Fruit fly (Drosophila melanogaster) Kc167 (cell line): ENCODE measurements around the gene comt.

Experiments used
- Myc ChIP-seq: fragments of >200 bp; optimal IDR thresholded peaks from 2 replicates; lab custom pipeline; 2017; ENCODE audit warnings: missing external identifiers
- Sin3A ChIP-seq: fragments of >200 bp; optimal IDR thresholded peaks from 2 replicates; lab custom pipeline; 2018; ENCODE audit warnings: missing external identifiers
- h ChIP-seq: fragments of >200 bp; optimal IDR thresholded peaks from 3 replicates; lab custom pipeline; 2018; ENCODE audit warnings: missing external identifiers
- insv ChIP-seq: fragments of >200 bp; optimal IDR thresholded peaks from 3 replicates; lab custom pipeline; 2018; ENCODE audit warnings: missing external identifiers
- psq ChIP-seq: fragments of >200 bp; optimal IDR thresholded peaks from 2 replicates; lab custom pipeline; 2017; ENCODE audit warnings: missing external identifiers
- ttk ChIP-seq: sonication (Bioruptor generic); optimal IDR thresholded peaks from 2 replicates; lab custom pipeline; 2017; ENCODE audit warnings: missing external identifiers

Gene comt

DNA sequence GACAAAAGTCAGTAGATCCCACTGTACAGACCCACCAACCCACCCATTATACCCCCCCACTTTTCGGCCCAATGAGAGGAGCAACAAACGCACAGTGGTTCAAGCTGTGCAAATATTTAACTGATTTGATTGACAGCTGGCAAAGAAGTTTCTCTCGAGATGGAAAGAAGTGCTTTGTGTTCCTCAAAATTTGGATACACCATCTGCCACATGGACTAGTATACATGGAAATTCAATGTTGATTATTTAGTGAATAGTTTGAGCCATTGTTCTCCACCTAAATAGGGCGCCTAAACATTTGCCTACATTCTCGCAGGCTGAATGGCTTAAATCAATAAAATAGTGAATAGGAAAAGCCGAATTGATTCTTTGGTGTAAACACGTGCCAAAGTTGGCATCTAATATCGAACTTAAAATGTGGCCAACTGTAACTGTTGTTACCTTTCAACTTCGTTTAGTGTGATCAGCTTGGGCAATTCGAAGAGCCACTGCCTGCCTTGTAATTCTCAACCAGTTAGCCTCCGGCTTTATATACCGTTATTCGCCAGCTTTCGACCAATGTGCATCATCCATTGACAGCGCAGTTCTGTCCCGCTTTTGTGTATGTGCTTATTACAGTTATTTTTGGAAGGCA, 22.5 kb downstream of the comt start:
- TF ChIP-seq Sin3A = no peak
- TF ChIP-seq h (lab: Kevin White, UChicago) = no peak
- no peak for TF ChIP-seq ttk (lab: Kevin White, UChicago)
- no peak for TF ChIP-seq insv
- TF ChIP-seq Myc (lab: Kevin White, UChicago) = no peak
- no peak for TF ChIP-seq psq (lab: Kevin White, UChicago)

DNA sequence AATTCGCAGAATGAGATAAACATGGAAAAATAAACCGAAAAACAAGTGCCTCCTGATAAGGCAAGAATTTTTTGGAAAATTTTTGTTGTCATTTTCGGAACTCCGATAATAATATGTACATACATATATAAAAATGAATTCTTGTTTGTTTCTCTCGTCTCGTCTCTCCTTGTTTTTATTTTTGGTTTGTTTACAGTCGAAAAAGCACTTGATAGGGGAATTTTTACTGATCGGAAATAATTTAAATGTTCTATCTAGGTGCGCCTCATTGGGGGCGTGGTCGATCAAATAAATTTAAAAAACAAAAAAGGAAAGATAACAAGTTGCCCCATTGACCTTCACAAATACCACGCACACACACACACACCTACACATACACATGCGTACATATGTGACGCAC, 23.9 kb downstream of the comt start:
- no peak for TF ChIP-seq Myc (lab: Kevin White, UChicago)
- TF ChIP-seq psq (lab: Kevin White, UChicago) = no peak
- no peak for TF ChIP-seq h (lab: Kevin White, UChicago)
- no peak for TF ChIP-seq Sin3A
- TF ChIP-seq ttk (lab: Kevin White, UChicago) = no peak
- TF ChIP-seq insv = no peak

DNA sequence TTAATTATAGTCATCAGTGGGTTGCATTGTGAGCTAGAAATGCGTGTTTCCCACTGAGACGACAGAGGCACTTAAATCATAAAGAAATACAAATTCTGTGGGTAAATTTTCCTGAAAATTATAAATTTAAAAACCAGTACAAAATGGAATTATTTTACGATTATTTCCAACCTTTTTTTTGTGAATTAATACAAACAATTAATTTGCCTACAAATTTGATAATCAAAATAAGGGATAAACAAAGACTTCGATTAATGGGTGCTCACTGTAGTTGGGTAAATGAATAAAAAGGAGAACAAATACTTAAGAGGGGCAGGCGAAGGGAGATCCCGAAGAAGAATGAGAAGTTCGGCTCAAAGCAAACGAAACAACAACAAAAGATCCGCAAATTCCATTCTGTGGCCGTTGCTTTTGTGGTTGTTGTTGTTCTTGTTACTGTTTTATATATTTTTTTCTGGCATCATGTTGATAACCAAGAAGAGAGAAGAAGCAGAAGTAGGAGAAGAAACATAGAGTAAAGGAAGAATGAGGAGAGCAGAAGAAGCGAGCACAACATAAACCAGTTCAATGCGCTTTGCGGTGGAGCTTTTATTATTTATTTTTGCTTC, 25.2 kb downstream of the comt start:
- TF ChIP-seq Myc (lab: Kevin White, UChicago) (no peak), h (lab: Kevin White, UChicago) (no peak), ttk (lab: Kevin White, UChicago) (no peak), psq (lab: Kevin White, UChicago) (no peak), Sin3A (no peak), insv (no peak)

DNA sequence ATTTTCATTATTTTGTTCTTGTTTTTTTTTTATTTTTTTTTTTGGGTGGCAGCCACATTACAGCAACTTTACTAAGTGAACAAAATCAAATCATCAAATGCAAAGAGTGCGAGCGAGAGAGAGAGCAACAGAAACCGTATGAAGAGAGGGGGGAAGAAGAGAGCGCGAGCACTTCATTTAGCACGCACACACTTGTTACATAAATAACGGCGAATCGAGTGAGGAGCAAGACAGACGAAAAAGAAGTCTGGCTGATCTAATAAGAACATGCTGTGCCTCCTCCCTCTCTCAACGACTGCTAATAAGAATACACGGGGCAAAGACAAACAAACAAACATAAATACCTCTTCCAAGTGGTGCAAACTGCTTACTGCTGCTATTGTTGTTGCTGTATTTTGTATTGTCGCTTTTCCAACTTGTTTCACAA, 25.7 kb downstream of the comt start:
- no peak for TF ChIP-seq h (lab: Kevin White, UChicago)

DNA sequence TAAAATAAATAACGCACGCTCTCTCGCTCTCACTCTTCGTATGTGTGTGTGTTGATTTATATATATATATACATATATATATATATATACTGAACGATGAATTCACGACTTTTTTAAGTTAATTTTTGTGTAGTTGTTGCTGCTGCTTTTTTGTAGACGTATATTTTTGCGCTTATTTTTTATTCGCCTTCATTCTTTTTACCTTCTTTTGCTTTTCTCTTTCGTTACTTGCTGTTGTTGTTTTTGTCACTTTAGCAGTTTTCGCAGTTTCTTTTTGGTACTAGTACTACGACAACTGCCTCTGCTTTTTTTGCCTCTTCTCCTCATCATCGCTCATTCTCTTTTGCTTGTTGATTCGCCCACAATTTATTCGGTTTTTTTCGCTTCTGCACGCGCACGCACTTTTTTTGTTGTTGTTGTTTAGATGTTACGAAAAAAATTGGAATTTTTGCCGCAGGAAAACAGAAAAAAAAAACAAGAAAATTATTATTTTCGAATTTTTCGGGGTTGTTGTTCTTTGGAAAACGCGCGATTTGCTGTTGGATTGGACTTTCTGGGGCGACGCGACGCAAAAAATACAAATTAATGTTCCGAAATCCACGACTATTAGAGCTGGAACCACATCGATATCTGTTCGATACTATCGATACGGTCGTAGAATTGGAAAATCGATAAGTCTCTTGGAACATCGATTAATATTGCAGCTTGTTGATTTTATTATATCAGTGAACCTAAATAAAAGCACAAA, 26.4 kb downstream of the comt start, which contains the start of the genes HDAC4 and CG15743:
TSS of gene HDAC4 (minus strand) at position 632 of the 748 bp plus-strand sequence.
TSS of gene CG15743 (plus strand) at position 707 of the 748 bp plus-strand sequence.
- TF ChIP-seq insv (no peak), psq (lab: Kevin White, UChicago) (no peak), Sin3A (no peak), h (lab: Kevin White, UChicago) (no peak), Myc (lab: Kevin White, UChicago) (no peak), ttk (lab: Kevin White, UChicago) (no peak)

DNA sequence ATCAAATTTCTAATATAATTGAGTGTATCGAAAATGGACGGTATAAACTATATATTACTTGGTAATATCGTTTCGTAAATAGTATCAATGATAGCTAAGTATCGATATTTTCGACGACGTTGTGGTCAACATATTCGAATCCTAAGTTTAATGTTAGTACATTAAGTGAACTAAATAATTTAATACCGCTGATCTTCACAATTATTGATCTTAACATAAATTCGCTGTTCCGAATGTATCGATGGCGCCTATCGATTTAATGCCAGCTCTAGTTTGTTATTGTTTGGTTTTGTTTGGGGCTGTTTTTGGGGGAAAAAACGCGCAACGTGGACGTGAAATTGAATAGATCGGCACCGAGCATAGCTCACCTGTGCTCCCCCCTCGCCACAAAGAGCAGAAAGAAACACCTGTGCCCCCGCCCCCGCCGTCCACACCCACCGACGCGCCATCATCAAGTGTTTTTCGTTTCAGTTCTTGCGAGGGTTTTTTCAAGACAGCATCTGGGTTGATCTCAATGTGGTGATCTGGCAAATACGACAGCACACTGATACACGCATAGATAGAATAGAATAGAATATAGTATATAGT, 27.0 kb downstream of the comt start:
- no peak for TF ChIP-seq ttk (lab: Kevin White, UChicago)
- no peak for TF ChIP-seq Myc (lab: Kevin White, UChicago)
- no peak for TF ChIP-seq h (lab: Kevin White, UChicago)
- TF ChIP-seq psq (lab: Kevin White, UChicago) = no peak

DNA sequence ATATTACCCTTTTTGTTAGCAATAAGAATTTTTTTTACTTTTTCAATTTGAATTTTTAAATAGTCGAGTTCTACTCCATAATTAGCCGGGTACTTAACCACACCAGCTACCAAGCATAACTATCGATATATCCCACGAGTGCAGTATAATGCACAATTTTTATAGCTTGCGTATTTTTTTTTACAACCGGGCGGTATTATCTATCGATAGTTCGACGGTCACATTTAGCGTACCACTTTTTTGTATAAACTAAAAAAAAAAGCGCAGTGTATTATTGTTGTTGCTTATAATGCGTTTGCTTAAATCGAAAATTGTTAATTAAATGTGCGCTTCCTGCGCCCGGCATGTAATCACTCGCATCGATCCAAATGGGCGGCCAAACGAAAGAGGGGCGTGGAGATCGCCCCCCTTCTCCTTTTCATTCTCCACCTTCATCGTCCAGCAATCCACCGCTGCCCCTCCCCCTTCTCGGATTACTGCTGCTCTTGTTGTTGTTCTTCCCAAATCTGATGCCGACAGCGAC, 29.1 kb downstream of the comt start, which contains the start of gene Remo:
TSS of gene Remo (plus strand) at position 198 of the 523 bp plus-strand sequence.
- TF ChIP-seq insv = no peak
- TF ChIP-seq psq (lab: Kevin White, UChicago) = no peak
- no peak for TF ChIP-seq Myc (lab: Kevin White, UChicago)
- TF ChIP-seq Sin3A = no peak
- no peak for TF ChIP-seq ttk (lab: Kevin White, UChicago)
- TF ChIP-seq h (lab: Kevin White, UChicago) = no peak

DNA sequence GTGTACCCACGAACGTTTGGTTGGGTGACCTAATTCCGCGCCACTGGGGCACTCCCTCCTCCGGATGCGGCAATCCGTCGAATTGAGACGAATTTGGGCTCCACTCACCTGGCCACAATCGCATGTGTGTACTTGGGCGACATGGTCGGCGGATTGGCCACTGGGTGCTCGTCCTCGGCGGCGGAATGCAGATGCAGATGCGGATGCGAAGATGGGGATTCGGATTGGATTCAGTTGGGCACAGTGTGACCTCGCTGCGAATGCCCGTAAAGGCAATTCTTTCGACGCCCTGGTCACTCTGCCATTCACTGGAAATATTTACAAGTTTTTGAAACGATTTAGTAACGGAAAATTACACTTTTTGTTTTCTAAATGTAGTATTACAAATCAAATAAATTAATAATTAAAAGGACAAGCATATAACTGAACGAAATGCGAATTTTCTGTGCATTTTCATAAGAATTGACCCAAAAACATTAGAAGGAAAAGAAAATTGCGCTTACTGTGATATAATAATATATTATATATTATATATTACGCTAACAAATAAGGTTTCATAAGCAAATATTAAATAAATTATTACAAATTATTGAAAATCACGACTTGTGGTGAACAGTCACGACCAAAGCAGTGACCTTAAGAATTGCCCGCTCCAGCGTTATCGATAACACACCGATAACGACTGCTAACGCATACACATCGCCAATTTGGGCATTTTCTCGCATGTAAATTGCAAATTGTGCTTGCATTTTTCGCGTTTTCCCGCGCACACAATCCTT, 37.8 kb downstream of the comt start, which contains the start of gene CG1622:
TSS of gene CG1622 (plus strand) at position 678 of the 779 bp plus-strand sequence.
- TF ChIP-seq insv = no peak
- no peak for TF ChIP-seq h (lab: Kevin White, UChicago)
- no peak for TF ChIP-seq Myc (lab: Kevin White, UChicago)
- TF ChIP-seq ttk (lab: Kevin White, UChicago) = no peak
- TF ChIP-seq psq (lab: Kevin White, UChicago) = no peak
- TF ChIP-seq Sin3A = no peak

DNA sequence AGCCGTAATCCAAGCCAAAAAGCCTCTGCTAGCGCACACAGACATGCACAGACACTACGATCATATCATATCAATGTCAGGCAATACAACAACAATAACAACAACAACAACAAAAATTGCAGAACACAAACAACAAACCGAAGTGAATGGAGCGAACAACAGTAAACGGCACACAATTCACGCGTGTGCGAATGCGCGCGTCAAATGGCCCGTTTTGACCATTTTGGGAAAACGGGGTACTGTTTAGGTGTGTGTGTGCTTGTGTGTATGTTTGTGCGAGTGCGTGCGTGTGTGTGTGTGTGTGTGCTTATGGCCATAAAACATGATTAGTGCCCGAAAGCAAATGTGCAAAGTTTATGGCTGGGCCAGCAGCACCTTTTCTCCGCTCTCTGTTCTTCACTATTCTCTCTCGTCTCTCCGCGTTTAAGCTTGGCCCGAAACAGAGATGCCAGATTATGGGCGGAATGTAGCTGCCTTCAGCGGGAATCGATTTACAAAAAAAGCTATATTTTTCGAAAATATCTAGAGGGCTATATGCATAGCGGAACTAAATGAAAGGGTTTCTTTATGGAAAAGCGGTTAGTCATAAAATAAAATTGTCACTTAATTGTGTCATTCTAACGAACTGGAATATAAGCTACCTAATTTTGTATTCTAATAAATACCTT, 42.1 kb downstream of the comt start:
- TF ChIP-seq ttk (lab: Kevin White, UChicago) = no peak
- TF ChIP-seq Myc (lab: Kevin White, UChicago) = no peak
- no peak for TF ChIP-seq psq (lab: Kevin White, UChicago)
- no peak for TF ChIP-seq h (lab: Kevin White, UChicago)
- no peak for TF ChIP-seq insv
- no peak for TF ChIP-seq Sin3A

DNA sequence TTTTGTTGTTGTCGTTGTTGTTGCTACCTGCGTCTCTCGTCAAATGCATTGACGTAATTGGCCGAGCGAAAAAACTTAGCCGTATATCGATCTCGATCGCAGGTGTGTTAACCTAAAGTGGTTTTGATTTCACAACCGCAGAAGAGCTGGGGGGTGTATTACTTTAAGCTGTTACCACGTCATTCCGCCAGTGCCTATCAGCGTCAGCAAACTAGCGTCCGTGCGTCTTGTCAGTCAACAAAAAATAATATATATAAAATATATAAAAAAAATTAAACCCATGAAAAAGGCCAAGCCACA, 43.4 kb downstream of the comt start, which contains the start of gene CG1764:
TSS of gene CG1764 (minus strand) at position 101 of the 300 bp plus-strand sequence.
- TF ChIP-seq psq (lab: Kevin White, UChicago) (no peak), h (lab: Kevin White, UChicago) (no peak), Myc (lab: Kevin White, UChicago) (no peak), Sin3A (no peak), ttk (lab: Kevin White, UChicago) (no peak), insv (no peak)
